Fruit fly (Drosophila melanogaster) ovary, adult (tissue): Measurements from ENCODE around the gene Muc26B.

Source experiments
- CG17801 ChIP-seq: fragments of 200-800 bp; optimal IDR thresholded peaks from 2 replicates; lab custom pipeline; 2019; ENCODE audit warnings: missing biosample characterization, mild to moderate bottlenecking, missing genetic modification characterization, moderate library complexity; ENCODE audit not compliant: partially characterized antibody

The Muc26B gene

DNA sequence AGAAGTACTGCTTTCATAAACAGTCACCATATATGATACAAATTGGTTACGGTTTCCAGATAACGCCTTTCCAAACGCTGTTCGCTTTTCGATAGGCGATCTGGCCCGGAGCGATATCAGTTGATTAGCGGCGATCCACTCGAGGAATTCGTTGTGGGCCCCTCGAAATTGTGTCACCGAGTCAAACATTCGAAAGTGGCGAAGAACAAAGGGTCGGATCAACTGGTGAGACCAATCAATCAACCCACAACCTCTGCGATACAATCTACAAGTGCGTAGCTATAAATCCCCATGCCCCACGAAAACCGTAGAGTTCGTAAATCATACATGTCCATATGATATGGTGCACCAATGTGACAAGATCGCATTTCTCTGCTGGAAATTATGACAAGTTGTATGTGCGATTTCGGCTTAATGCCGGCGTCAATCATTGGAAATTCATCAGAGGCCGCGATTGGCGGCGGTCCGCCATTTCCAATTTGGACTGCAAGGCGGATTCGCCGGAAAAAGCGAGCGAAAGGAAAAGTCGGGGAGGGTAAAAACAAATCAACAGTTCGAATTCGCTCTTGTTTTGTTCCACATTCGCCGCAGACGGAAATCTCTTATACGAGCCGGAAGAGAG, 26.5 kb downstream of the Muc26B start:
- no peak for TF ChIP-seq CG17801 (GFP tag; lab: Kevin White, UChicago)

DNA sequence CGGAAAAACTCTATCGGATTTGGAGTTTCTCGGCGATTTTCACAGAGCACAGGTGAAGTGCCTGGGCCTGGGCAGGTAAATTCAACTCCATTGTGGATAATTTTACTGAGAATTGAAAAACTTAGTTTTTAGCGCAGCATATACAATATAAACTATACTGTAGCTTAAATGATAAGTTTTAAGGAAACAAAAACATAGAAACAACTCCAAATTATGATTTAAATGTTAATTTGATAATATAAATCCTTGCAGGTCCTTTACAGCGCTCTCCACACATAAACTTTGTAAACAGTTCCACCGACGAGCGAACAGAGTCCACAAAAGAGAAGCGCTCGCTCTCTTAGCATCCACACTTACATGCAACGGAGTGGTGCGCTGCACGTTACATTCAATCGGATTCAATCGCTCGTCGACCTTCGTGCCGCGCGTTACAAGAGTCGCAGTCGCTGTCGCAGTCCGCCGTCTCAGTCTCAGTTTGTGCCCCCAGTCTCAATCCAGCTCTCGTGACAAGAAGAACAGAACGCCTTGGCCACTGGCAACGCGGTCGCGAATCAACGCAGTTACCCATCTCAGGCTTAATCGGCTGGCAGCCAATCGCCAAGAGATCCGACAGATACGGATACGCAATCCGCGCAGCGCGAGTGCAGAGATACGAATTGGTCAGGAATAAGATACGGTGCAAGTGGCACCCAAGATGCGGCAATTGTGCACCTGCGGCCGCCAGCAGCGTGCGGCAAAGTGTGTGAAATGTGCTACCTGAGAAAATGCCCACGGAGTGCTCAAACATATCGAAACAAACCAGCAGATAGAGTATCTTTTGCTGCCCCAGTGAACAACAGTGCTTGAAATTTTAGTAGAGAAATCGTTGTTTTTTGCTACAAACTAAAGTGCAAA, 27.2 kb downstream of the Muc26B start, which contains the start of gene smal:
TSS of gene smal (plus strand) at position 394 of the 894 bp plus-strand sequence.
- no peak for TF ChIP-seq CG17801 (GFP tag; lab: Kevin White, UChicago)

dm6 chr2L:6179990-6180389, 28.2 kb downstream of the Muc26B start:
- no peak for TF ChIP-seq CG17801 (GFP tag; lab: Kevin White, UChicago)

DNA sequence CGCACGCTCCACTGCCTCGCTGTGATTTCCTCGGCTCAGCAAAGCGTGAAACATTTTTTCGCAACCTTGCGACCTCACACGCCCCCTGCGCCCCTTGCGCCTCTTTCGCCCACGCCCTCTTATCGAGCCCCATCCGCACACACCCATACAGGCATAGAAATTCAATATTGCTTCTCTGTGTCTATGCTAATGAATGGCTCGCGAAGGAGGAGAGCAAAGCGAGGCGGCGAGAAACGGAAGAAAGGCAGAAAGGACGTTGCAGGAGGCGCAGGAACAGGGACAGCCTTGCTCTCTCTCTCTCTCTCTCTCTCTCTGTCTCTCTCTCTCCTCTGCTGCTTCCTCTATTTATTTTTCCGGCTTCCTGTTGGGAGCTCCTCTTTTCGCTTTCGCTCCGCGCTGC, 34.6 kb downstream of the Muc26B start:
- TF ChIP-seq CG17801 (GFP tag; lab: Kevin White, UChicago): no peak

dm6 chr2L:6193004-6193566, 41.3 kb downstream of the Muc26B start:
- no peak for TF ChIP-seq CG17801 (GFP tag; lab: Kevin White, UChicago)

DNA sequence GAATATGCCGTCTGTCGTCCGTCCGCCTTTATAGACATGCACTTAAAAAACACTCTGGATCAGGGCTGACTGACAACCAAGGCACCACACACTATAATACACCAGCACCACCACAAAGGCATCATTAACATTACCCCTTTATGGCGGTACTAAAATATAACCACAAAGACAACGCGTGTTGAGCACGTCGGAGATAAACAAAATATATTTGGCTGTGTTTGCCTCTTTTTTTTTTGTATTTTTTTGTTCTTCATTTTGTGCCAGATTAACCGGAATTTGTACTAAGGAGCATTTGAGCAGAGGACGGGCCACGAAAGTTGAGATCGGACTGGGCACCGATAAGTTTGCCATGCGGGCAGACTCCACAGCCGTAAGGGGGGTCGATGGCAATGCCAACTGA, 42.3 kb downstream of the Muc26B start:
- no peak for TF ChIP-seq CG17801 (GFP tag; lab: Kevin White, UChicago)

- TF ChIP-seq CG17801 (GFP tag; lab: Kevin White, UChicago): no peak
Measured at dm6 chr2L:6197773-6198172, 46.0 kb downstream of the Muc26B start.

DNA sequence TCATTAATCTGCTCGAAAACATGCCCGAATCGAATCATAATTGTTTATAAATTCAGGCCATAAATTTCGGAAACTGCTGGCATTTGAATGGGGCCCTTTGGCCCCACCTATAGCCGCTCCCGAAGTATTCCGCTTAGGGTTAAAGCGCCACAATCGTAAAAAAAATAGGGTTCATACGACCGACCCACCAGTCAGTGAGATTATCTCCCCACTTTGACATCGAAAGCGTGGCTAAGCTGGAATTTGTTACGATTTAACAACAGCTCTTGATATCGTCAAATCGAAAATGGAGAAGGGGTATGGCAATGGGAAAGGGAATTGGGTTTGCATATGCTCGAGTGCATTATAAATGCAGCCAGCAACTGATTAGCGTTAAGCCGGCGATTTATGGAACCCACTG, 47.1 kb downstream of the Muc26B start:
- no peak for TF ChIP-seq CG17801 (GFP tag; lab: Kevin White, UChicago)

DNA sequence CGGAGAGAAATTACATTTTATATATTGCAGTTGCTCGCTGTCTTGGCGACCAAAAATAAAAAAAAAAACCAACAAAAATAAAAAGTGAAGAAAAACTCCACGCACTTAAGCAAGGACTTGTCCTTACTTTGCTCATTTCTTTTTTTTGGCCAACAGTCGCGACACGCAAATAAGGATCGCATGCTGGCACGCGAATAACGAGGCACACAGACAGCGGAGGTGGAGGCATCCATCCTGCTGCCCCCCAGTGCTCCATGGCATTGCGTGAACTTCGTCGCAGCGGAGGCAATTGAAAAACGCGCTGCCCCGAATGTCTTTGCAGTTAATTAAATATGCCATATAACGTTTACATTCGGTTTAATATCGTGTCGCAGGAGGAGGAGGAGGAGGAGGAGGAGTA, 47.8 kb downstream of the Muc26B start:
- TF ChIP-seq CG17801 (GFP tag; lab: Kevin White, UChicago): no peak

- no peak for TF ChIP-seq CG17801 (GFP tag; lab: Kevin White, UChicago)
Measured at dm6 chr2L:6201469-6201868, 49.7 kb downstream of the Muc26B start.

DNA sequence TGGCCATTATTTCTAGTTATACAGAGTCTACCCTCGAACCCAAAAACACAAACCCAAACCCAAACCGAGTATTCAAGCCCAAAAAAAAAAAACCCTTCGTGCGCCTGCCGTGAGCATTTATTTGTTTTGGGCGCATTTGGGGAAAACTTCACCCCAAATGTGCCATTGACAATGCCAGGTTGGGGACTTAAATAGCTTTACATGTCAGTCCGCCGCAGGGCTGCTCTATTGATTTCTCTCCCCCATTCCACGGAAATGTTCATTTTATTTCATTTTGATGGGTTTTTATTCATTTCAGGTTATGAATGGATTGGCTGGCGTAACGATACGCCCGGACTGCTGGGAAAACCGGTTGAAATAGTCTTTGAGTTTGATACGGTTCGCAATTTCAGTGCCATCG, 51.1 kb downstream of the Muc26B start:
- TF ChIP-seq CG17801 (GFP tag; lab: Kevin White, UChicago): no peak
